Worm (Caenorhabditis elegans): Measurements from ENCODE around the gene R01H2.4.

DNA sequence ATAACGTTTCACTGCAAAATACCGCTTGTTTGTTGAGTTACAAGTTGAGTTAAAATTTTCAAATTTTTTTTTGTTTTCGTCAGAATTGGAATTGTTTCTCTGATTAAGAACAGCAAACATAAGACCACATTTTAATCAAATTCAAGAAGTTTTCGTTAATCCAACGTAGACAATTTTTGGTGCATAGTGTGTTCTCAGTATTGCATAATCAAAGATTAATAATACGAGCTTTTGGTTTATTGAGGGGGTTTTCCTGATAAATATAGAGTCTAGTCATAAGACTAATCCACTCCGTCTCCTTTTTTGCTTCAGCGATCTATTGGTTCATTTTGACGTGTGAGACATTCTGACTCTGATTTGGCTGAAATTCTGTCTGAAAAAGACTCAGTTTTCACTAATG is 31.1 kb upstream of the R01H2.4 start, which contains the start of gene nhr-9:
- TF ChIP-seq snpc-4 (tag; optimal IDR thresholded peaks at IDR 0.05), result no peak
- no peak for TF ChIP-seq unc-39 (tag; optimal IDR thresholded peaks at IDR 0.05)
- TF ChIP-seq ceh-83 (GFP tag; optimal IDR thresholded peaks at IDR 0.05), result no peak
- TF ChIP-seq drap-1 (GFP tag; optimal IDR thresholded peaks at IDR 0.05), result no peak
- TF ChIP-seq nhr-28 (tag; optimal IDR thresholded peaks at IDR 0.05), result no peak
- no peak for TF ChIP-seq nhr-76 (tag; optimal IDR thresholded peaks at IDR 0.05)
- TF ChIP-seq pha-4 (tag; optimal IDR thresholded peaks at IDR 0.05), result no peak
- no peak for TF ChIP-seq unc-62 (GFP tag; optimal IDR thresholded peaks at IDR 0.05)
- TF ChIP-seq elt-3 (tag; optimal IDR thresholded peaks at IDR 0.05), result no peak
- TF ChIP-seq nhr-237 (tag; optimal IDR thresholded peaks at IDR 0.05), result no peak
- TF ChIP-seq lin-13 (tag; optimal IDR thresholded peaks at IDR 0.05), result no peak
- no peak for TF ChIP-seq nhr-2 (tag; optimal IDR thresholded peaks at IDR 0.05)

Data from whole organism, mixed stage, embryonic.